Fruit fly (Drosophila melanogaster) whole organism, embryonic: ENCODE data around the gene Cisd2.

Source experiments
- ATbp ChIP-seq: fragments of 200-800 bp; sonication (Bioruptor generic); optimal IDR thresholded peaks from 2 replicates; lab custom pipeline; 2017; ENCODE audit warnings: missing biosample characterization, mild to moderate bottlenecking, missing genetic modification characterization, missing genetic modification reagents
- Awh ChIP-seq: fragments of 200-800 bp; sonication (Bioruptor generic); IDR thresholded peaks from 2 replicates; pipeline ENCODE4, ENCODE4 v1.3.6; 2022; ENCODE audit warnings: missing biosample characterization, missing genetic modification characterization
- CG10267 ChIP-seq: fragments of 200-800 bp; sonication (Bioruptor generic); optimal IDR thresholded peaks from 2 replicates; lab custom pipeline; 2018; ENCODE audit warnings: missing biosample characterization, mild to moderate bottlenecking, missing genetic modification characterization, moderate library complexity
- CG11247 ChIP-seq: fragments of 200-800 bp; sonication (Bioruptor generic); IDR thresholded peaks from 2 replicates; pipeline ENCODE4 v1.3.6; 2022; ENCODE audit warnings: missing biosample characterization, missing genetic modification characterization
- CG11504 ChIP-seq: fragments of 200-800 bp; sonication (Bioruptor generic); optimal IDR thresholded peaks from 3 replicates; lab custom pipeline; 2019; ENCODE audit warnings: missing biosample characterization, mild to moderate bottlenecking, missing genetic modification characterization, moderate library complexity
- CG12155 ChIP-seq: fragments of 200-800 bp; sonication (Bioruptor generic); optimal IDR thresholded peaks from 3 replicates; lab custom pipeline; 2016; ENCODE audit warnings: missing biosample characterization, missing genetic modification characterization
- CG12769 ChIP-seq: fragments of 200-800 bp; sonication (Bioruptor generic); optimal IDR thresholded peaks from 2 replicates; lab custom pipeline; 2019; ENCODE audit warnings: missing biosample characterization, mild to moderate bottlenecking, missing genetic modification characterization, moderate library complexity
- CG14441 ChIP-seq: fragments of 200-800 bp; sonication (Bioruptor generic); IDR thresholded peaks from 2 replicates; pipeline ENCODE4 v1.3.6; 2022; ENCODE audit warnings: missing biosample characterization, missing genetic modification characterization
- CG15601 ChIP-seq: fragments of 200-800 bp; sonication (Bioruptor generic); optimal IDR thresholded peaks from 3 replicates; lab custom pipeline; 2019; ENCODE audit warnings: missing biosample characterization, mild to moderate bottlenecking, missing genetic modification characterization, moderate library complexity
- CG1603 ChIP-seq: fragments of 200-800 bp; sonication (Bioruptor generic); optimal IDR thresholded peaks from 2 replicates; lab custom pipeline; 2019; ENCODE audit warnings: missing biosample characterization, mild to moderate bottlenecking, missing genetic modification characterization, moderate library complexity
- CG16863 ChIP-seq: fragments of 200-800 bp; sonication (Bioruptor generic); optimal IDR thresholded peaks from 3 replicates; lab custom pipeline; 2016; ENCODE audit warnings: missing biosample characterization, missing genetic modification characterization
- CG17568 ChIP-seq: fragments of 200-800 bp; sonication (Bioruptor generic); optimal IDR thresholded peaks from 2 replicates; lab custom pipeline; 2018; ENCODE audit warnings: missing biosample characterization, mild to moderate bottlenecking, missing genetic modification characterization, moderate library complexity
- CG17829 ChIP-seq: fragments of 200-800 bp; optimal IDR thresholded peaks from 2 replicates; lab custom pipeline; 2019; ENCODE audit warnings: missing biosample characterization, mild to moderate bottlenecking, missing genetic modification characterization, moderate library complexity
- CG18262 ChIP-seq: fragments of 200-800 bp; optimal IDR thresholded peaks from 3 replicates; lab custom pipeline; 2019; ENCODE audit warnings: missing biosample characterization, mild to moderate bottlenecking, missing genetic modification characterization, moderate library complexity
- CG18619 ChIP-seq: fragments of 200-800 bp; sonication (Bioruptor generic); optimal IDR thresholded peaks from 3 replicates; lab custom pipeline; 2017; ENCODE audit warnings: missing biosample characterization, mild to moderate bottlenecking, missing genetic modification characterization
- CG31224 ChIP-seq: fragments of 200-800 bp; sonication (Bioruptor generic); IDR thresholded peaks from 2 replicates; pipeline ENCODE4 v1.3.6; 2022; ENCODE audit warnings: missing biosample characterization, missing genetic modification characterization
- CG31441 ChIP-seq: fragments of 200-800 bp; sonication (Bioruptor generic); IDR thresholded peaks from 2 replicates; pipeline ENCODE4 v1.3.6; 2022; ENCODE audit warnings: missing biosample characterization, missing genetic modification characterization
- CG4730 ChIP-seq: fragments of 200-800 bp; sonication (Bioruptor generic); IDR thresholded peaks from 2 replicates; pipeline ENCODE4 v1.3.6; 2022; ENCODE audit warnings: missing biosample characterization, missing genetic modification characterization
- CG6689 ChIP-seq: fragments of 200-800 bp; sonication (Bioruptor generic); IDR thresholded peaks from 2 replicates; pipeline ENCODE4 v1.3.6; 2022; ENCODE audit warnings: missing biosample characterization, missing genetic modification characterization
- CG7271 ChIP-seq: fragments of 200-800 bp; sonication (Bioruptor generic); optimal IDR thresholded peaks from 2 replicates; lab custom pipeline; 2018; ENCODE audit warnings: missing biosample characterization, mild to moderate bottlenecking, missing genetic modification characterization, moderate library complexity
- CG7839 ChIP-seq: fragments of 200-800 bp; sonication (Bioruptor generic); optimal IDR thresholded peaks from 3 replicates; lab custom pipeline; 2018; ENCODE audit warnings: missing biosample characterization, mild to moderate bottlenecking, missing genetic modification characterization, moderate library complexity
- CG8089 ChIP-seq: fragments of 200-800 bp; sonication (Bioruptor generic); optimal IDR thresholded peaks from 3 replicates; lab custom pipeline; 2016; ENCODE audit warnings: missing biosample characterization, missing genetic modification characterization
- Camta ChIP-seq: fragments of 200-800 bp; sonication (Bioruptor generic); optimal IDR thresholded peaks from 2 replicates; lab custom pipeline; 2016; ENCODE audit warnings: missing biosample characterization, missing genetic modification characterization
- Deaf1 ChIP-seq: fragments of 200-800 bp; optimal IDR thresholded peaks from 3 replicates; lab custom pipeline; 2019; ENCODE audit warnings: missing biosample characterization, mild to moderate bottlenecking, missing genetic modification characterization, moderate library complexity
- Dek ChIP-seq: fragments of 200-800 bp; sonication (Bioruptor generic); optimal IDR thresholded peaks from 3 replicates; lab custom pipeline; 2019; ENCODE audit warnings: missing biosample characterization, mild to moderate bottlenecking, missing genetic modification characterization, moderate library complexity
- Gug ChIP-seq: fragments of 200-800 bp; sonication (Bioruptor generic); IDR thresholded peaks from 4 replicates; pipeline ENCODE4 v1.3.6; 2022; ENCODE audit warnings: missing biosample characterization, missing genetic modification characterization
- Hmx ChIP-seq: fragments of 200-800 bp; sonication (Bioruptor generic); optimal IDR thresholded peaks from 2 replicates; lab custom pipeline; 2016; ENCODE audit warnings: missing biosample characterization, missing genetic modification characterization
- Hr3 ChIP-seq: fragments of 200-800 bp; sonication (Bioruptor generic); optimal IDR thresholded peaks from 3 replicates; lab custom pipeline; 2016; ENCODE audit warnings: missing biosample characterization, missing genetic modification characterization
- Hr39 ChIP-seq: fragments of >200 bp; optimal IDR thresholded peaks from 2 replicates; lab custom pipeline; 2017
- Meics ChIP-seq: fragments of 200-800 bp; sonication (Bioruptor generic); optimal IDR thresholded peaks from 2 replicates; lab custom pipeline; 2017; ENCODE audit warnings: missing biosample characterization, mild to moderate bottlenecking, missing genetic modification characterization
- Nf-YA ChIP-seq: fragments of 200-800 bp; sonication (Bioruptor generic); IDR thresholded peaks from 2 replicates; pipeline ENCODE4 v1.3.6; 2022; ENCODE audit warnings: missing biosample characterization, missing genetic modification characterization
- Nf-YC ChIP-seq: fragments of 200-800 bp; optimal IDR thresholded peaks from 3 replicates; lab custom pipeline; 2019; ENCODE audit warnings: missing biosample characterization, mild to moderate bottlenecking, missing genetic modification characterization, moderate library complexity
- Oaz ChIP-seq: fragments of 200-800 bp; sonication (Bioruptor generic); IDR thresholded peaks from 2 replicates; pipeline ENCODE4 v1.3.6; 2022; ENCODE audit warnings: missing biosample characterization, missing genetic modification characterization
- PHDP ChIP-seq: fragments of 200-800 bp; sonication (Bioruptor generic); optimal IDR thresholded peaks from 3 replicates; lab custom pipeline; 2018; ENCODE audit warnings: missing biosample characterization, mild to moderate bottlenecking, missing genetic modification characterization, moderate library complexity
- Sox100B ChIP-seq: fragments of 200-800 bp; sonication (Bioruptor generic); optimal IDR thresholded peaks from 3 replicates; lab custom pipeline; 2018; ENCODE audit warnings: missing biosample characterization, mild to moderate bottlenecking, missing genetic modification characterization
- Sox102F ChIP-seq: fragments of 200-800 bp; sonication (Bioruptor generic); optimal IDR thresholded peaks from 2 replicates; lab custom pipeline; 2018; ENCODE audit warnings: missing biosample characterization, mild to moderate bottlenecking, missing genetic modification characterization, moderate library complexity
- ap ChIP-seq: fragments of 200-800 bp; sonication (Bioruptor generic); IDR thresholded peaks from 2 replicates; pipeline ENCODE4 v1.3.6; 2022; ENCODE audit warnings: missing biosample characterization, missing genetic modification characterization
- chn ChIP-seq: fragments of 200-800 bp; sonication (Bioruptor generic); optimal IDR thresholded peaks from 2 replicates; lab custom pipeline; 2016; ENCODE audit warnings: missing biosample characterization, missing genetic modification characterization
- ci ChIP-seq: fragments of 200-800 bp; sonication (Bioruptor generic); IDR thresholded peaks from 3 replicates; pipeline ENCODE4 v1.3.6; 2022; ENCODE audit warnings: missing biosample characterization, missing genetic modification characterization
- da ChIP-seq: fragments of 200-800 bp; sonication (Bioruptor generic); optimal IDR thresholded peaks from 2 replicates; lab custom pipeline; 2016; ENCODE audit warnings: missing biosample characterization, missing genetic modification characterization
- dm ChIP-seq: fragments of 200-800 bp; sonication (Bioruptor generic); optimal IDR thresholded peaks from 3 replicates; lab custom pipeline; 2016; ENCODE audit warnings: missing biosample characterization, missing genetic modification characterization
- en ChIP-seq: fragments of 200-800 bp; sonication (Bioruptor generic); optimal IDR thresholded peaks from 2 replicates; lab custom pipeline; 2016; ENCODE audit warnings: missing biosample characterization, missing genetic modification characterization
- oc ChIP-seq: fragments of 200-800 bp; sonication (Bioruptor generic); optimal IDR thresholded peaks from 2 replicates; lab custom pipeline; 2018; ENCODE audit warnings: missing biosample characterization, mild to moderate bottlenecking, missing genetic modification characterization, moderate library complexity
- otp ChIP-seq: fragments of 200-800 bp; sonication (Bioruptor generic); IDR thresholded peaks from 3 replicates; pipeline ENCODE4, ENCODE4 v1.3.6; 2022; ENCODE audit warnings: missing biosample characterization, missing genetic modification characterization
- pan ChIP-seq, 4 experiments: fragments of >200 bp in 3 of 4; fragments of 200-800 bp in 1 of 4; sonication (Bioruptor generic) in 1 of 4; optimal IDR thresholded peaks in 3 of 4; IDR thresholded peaks in 1 of 4; 2 replicates each; pipeline versions ENCODE4 v1.3.6 to Lab custom; 2017 to 2022; ENCODE audit warnings: missing biosample characterization in 2 of 4, missing genetic modification characterization in 2 of 4, mixed read lengths in 1 of 4
- pum ChIP-seq: fragments of 200-800 bp; sonication (Bioruptor generic); optimal IDR thresholded peaks from 2 replicates; lab custom pipeline; 2016; ENCODE audit warnings: missing biosample characterization, missing genetic modification characterization
- slbo ChIP-seq: fragments of 200-800 bp; sonication (Bioruptor generic); IDR thresholded peaks from 2 replicates; pipeline ENCODE4 v1.3.6; 2022; ENCODE audit warnings: missing biosample characterization, missing genetic modification characterization
- sna ChIP-seq: fragments of 200-800 bp; sonication (Bioruptor generic); IDR thresholded peaks from 2 replicates; pipeline ENCODE4 v1.3.6; 2022; ENCODE audit warnings: missing biosample characterization, missing genetic modification characterization; ENCODE audit not compliant: partially characterized antibody
- sr ChIP-seq: fragments of 200-800 bp; sonication (Bioruptor generic); IDR thresholded peaks from 3 replicates; pipeline ENCODE4 v1.3.6; 2022; ENCODE audit warnings: missing biosample characterization, missing genetic modification characterization
- tap ChIP-seq: fragments of 200-800 bp; optimal IDR thresholded peaks from 3 replicates; lab custom pipeline; 2019; ENCODE audit warnings: missing biosample characterization, mild to moderate bottlenecking, missing genetic modification characterization, moderate library complexity
- trem ChIP-seq: fragments of 200-800 bp; optimal IDR thresholded peaks from 3 replicates; lab custom pipeline; 2019; ENCODE audit warnings: missing biosample characterization, mild to moderate bottlenecking, missing genetic modification characterization, moderate library complexity

The Cisd2 gene

DNA sequence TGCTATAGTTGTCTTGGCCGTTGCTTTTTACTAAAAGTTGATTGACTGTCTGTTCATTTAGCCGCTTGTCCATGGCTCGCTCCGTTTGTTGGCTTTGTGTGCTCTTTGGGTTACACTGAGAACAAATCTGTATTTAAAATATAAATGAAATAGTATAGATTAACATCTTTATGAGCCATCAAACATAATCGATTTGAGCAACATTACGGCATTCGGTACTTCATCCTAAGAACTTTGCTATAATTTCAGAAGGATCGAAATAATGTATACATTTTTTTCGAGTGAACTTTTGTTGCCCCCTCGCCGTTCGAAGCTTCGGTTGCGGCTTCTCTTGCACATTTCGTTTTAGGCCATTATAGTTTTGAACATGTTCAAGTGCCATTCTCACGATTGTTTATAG is 15.2 kb downstream of the Cisd2 start (continued):
- TF ChIP-seq CG12155 (peak; percentile 24), CG6689 (GFP tag; lab: Robert Waterston, UW) (peak; percentile 61), Hr3 (GFP tag; lab: Kevin White, UChicago) (peak; percentile 67), en (GFP tag; lab: Kevin White, UChicago) (no peak), dm (peak; percentile 15), Gug (GFP tag; lab: Robert Waterston, UW) (no peak; the same call in 3 of the 4 replicates), CG15601 (tag; lab: Kevin White, UChicago) (peak; percentile 69), Oaz (GFP tag; lab: Robert Waterston, UW) (peak; percentile 36; the same call in 1 of the 2 replicates), ci (peak; percentile 89), Sox102F (peak; percentile 89), CG31224 (GFP tag; lab: Robert Waterston, UW) (no peak), trem (tag; lab: Kevin White, UChicago) (peak; percentile 63), CG31441 (GFP tag; lab: Robert Waterston, UW) (peak; percentile 75), sna (GFP tag; lab: Robert Waterston, UW) (no peak), pum (peak; percentile 27), Dek (tag; lab: Kevin White, UChicago) (peak; percentile 60), Sox100B (GFP tag; lab: Kevin White, UChicago) (peak; percentile 59), CG11504 (tag; lab: Kevin White, UChicago) (peak; percentile 88), CG16863 (peak; percentile 46), sr (GFP tag; lab: Robert Waterston, UW) (peak; percentile 23; the same call in 1 of the 3 replicates), Nf-YC (tag; lab: Kevin White, UChicago) (peak; percentile 0), CG7839 (tag; lab: Kevin White, UChicago) (peak; percentile 78), Camta (GFP tag; lab: Kevin White, UChicago) (peak; percentile 30), tap (tag; lab: Kevin White, UChicago) (peak; percentile 76), otp (GFP tag; lab: Robert Waterston, UW) (peak; percentile 67; the same call in 1 of the 3 replicates), pan (optimal IDR thresholded peaks at IDR 0.05; lab: Kevin White, UChicago) (no peak), pan (GFP tag; optimal IDR thresholded peaks at IDR 0.05 in 1 of 2, IDR thresholded peaks at IDR 0.05 in 1 of 2) (peak in 1 of 2 experiments; percentile 77), Deaf1 (tag; lab: Kevin White, UChicago) (no peak), CG4730 (GFP tag; lab: Robert Waterston, UW) (peak; percentile 57), CG11247 (no peak), Nf-YA (peak; percentile 54), Awh (peak; percentile 68), Meics (GFP tag; lab: Kevin White, UChicago) (peak; percentile 54), Hmx (no peak), PHDP (tag; lab: Kevin White, UChicago) (peak; percentile 77), ap (GFP tag; lab: Robert Waterston, UW) (peak; percentile 53), oc (peak; percentile 82), chn (GFP tag; lab: Kevin White, UChicago) (peak; percentile 20), CG14441 (GFP tag; lab: Robert Waterston, UW) (peak; percentile 79), da (GFP tag; lab: Kevin White, UChicago) (no peak), Hr39 (lab: Kevin White, UChicago) (no peak), CG17568 (GFP tag; lab: Kevin White, UChicago) (peak; percentile 53), slbo (GFP tag; lab: Robert Waterston, UW) (peak; percentile 34), CG7271 (tag; lab: Kevin White, UChicago) (peak; percentile 13), CG17829 (peak; percentile 75), CG18262 (tag; lab: Kevin White, UChicago) (peak; percentile 78), CG1603 (tag; lab: Kevin White, UChicago) (peak; percentile 82), ATbp (GFP tag; lab: Kevin White, UChicago) (peak; percentile 83), CG12769 (peak; percentile 51), CG18619 (peak; percentile 32), CG8089 (GFP tag; lab: Kevin White, UChicago) (no peak), CG10267 (tag; lab: Kevin White, UChicago) (peak; percentile 69)
